Worm (Caenorhabditis elegans) whole organism, late embryonic: ENCODE measurements around the gene lgx-1.

Experiments
- C08G9.2 ChIP-seq: sonication (generic microtip); optimal IDR thresholded peaks from 2 replicates; lab custom pipeline; 2016; ENCODE audit warnings: mild to moderate bottlenecking, missing genetic modification characterization, moderate library complexity, missing compliant biosample characterization
- K09A11.1 ChIP-seq: sonication (generic microtip); optimal IDR thresholded peaks from 2 replicates; lab custom pipeline; 2017; ENCODE audit warnings: antibody characterized with exemption, mild to moderate bottlenecking, missing genetic modification characterization, missing compliant biosample characterization; ENCODE audit not compliant: insufficient read depth
- T23F11.4 ChIP-seq: fragments of 200-800 bp; sonication (Bioruptor generic); optimal IDR thresholded peaks from 2 replicates; lab custom pipeline; 2018; ENCODE audit warnings: mild to moderate bottlenecking, missing genetic modification characterization, missing compliant biosample characterization
- Y22D7AL.16 ChIP-seq: sonication (generic microtip); optimal IDR thresholded peaks from 2 replicates; lab custom pipeline; 2016; ENCODE audit warnings: missing genetic modification characterization, missing compliant biosample characterization
- ahr-1 ChIP-seq: sonication (generic microtip); optimal IDR thresholded peaks from 2 replicates; lab custom pipeline; 2016; ENCODE audit warnings: missing genetic modification characterization, missing compliant biosample characterization
- ceh-14 ChIP-seq: sonication (generic microtip); optimal IDR thresholded peaks from 2 replicates; lab custom pipeline; 2016; ENCODE audit warnings: missing genotype, missing genetic modification characterization, missing compliant biosample characterization
- ceh-18 ChIP-seq: sonication (generic microtip); optimal IDR thresholded peaks from 2 replicates; lab custom pipeline; 2016; ENCODE audit warnings: missing genetic modification characterization, missing compliant biosample characterization
- ceh-19 ChIP-seq: fragments of 200-800 bp; sonication (Bioruptor generic); optimal IDR thresholded peaks from 2 replicates; lab custom pipeline; 2018; ENCODE audit warnings: mild to moderate bottlenecking, missing genetic modification characterization, missing compliant biosample characterization
- ceh-24 ChIP-seq: sonication (generic microtip); optimal IDR thresholded peaks from 2 replicates; lab custom pipeline; 2016; ENCODE audit warnings: mild to moderate bottlenecking, missing genetic modification characterization, missing compliant biosample characterization
- ceh-30 ChIP-seq: fragments of 150-350 bp; optimal IDR thresholded peaks from 2 replicates; lab custom pipeline; 2014; ENCODE audit warnings: missing biosample characterization, missing genetic modification characterization
- ceh-34 ChIP-seq: sonication (generic microtip); optimal IDR thresholded peaks from 2 replicates; lab custom pipeline; 2016; ENCODE audit warnings: mild to moderate bottlenecking, missing genetic modification characterization, missing compliant biosample characterization
- ceh-9 ChIP-seq: sonication (generic microtip); optimal IDR thresholded peaks from 2 replicates; lab custom pipeline; 2016; ENCODE audit warnings: mild to moderate bottlenecking, missing genetic modification characterization, inconsistent platforms, missing compliant biosample characterization
- che-1 ChIP-seq: sonication (generic microtip); optimal IDR thresholded peaks from 2 replicates; lab custom pipeline; 2016; ENCODE audit warnings: mild to moderate bottlenecking, missing genetic modification characterization, missing compliant biosample characterization
- dmd-4 ChIP-seq: sonication (generic microtip); optimal IDR thresholded peaks from 2 replicates; lab custom pipeline; 2016; ENCODE audit warnings: borderline replicate concordance, missing genetic modification characterization, missing compliant biosample characterization
- dve-1 ChIP-seq: sonication (generic microtip); optimal IDR thresholded peaks from 2 replicates; lab custom pipeline; 2017; ENCODE audit warnings: antibody characterized with exemption, mild to moderate bottlenecking, missing genetic modification characterization, missing compliant biosample characterization
- ets-4 ChIP-seq: sonication (generic microtip); optimal IDR thresholded peaks from 2 replicates; lab custom pipeline; 2016; ENCODE audit warnings: missing genetic modification characterization, missing compliant biosample characterization
- fkh-10 ChIP-seq: fragments of 150-350 bp; optimal IDR thresholded peaks from 2 replicates; lab custom pipeline; 2014; ENCODE audit warnings: missing biosample characterization, missing genetic modification reagents, missing genetic modification characterization
- fkh-6 ChIP-seq: sonication (generic microtip); optimal IDR thresholded peaks from 2 replicates; lab custom pipeline; 2016; ENCODE audit warnings: missing genetic modification characterization, missing compliant biosample characterization
- gmeb-2 ChIP-seq: sonication (generic microtip); optimal IDR thresholded peaks from 2 replicates; lab custom pipeline; 2016; ENCODE audit warnings: missing genetic modification characterization, inconsistent platforms, missing compliant biosample characterization
- hlh-13 ChIP-seq: fragments of 200-800 bp; sonication (Bioruptor generic); optimal IDR thresholded peaks from 2 replicates; lab custom pipeline; 2018; ENCODE audit warnings: mild to moderate bottlenecking, missing genetic modification characterization, missing compliant biosample characterization
- hlh-30 ChIP-seq: sonication (generic microtip); optimal IDR thresholded peaks from 2 replicates; lab custom pipeline; 2017; ENCODE audit warnings: antibody characterized with exemption, missing genetic modification characterization, missing compliant biosample characterization; ENCODE audit not compliant: insufficient read depth
- hlh-6 ChIP-seq: sonication (generic microtip); optimal IDR thresholded peaks from 2 replicates; lab custom pipeline; 2016; ENCODE audit warnings: missing genotype, missing genetic modification characterization, missing compliant biosample characterization
- hlh-8 ChIP-seq: sonication (generic microtip); optimal IDR thresholded peaks from 2 replicates; lab custom pipeline; 2016; ENCODE audit warnings: missing genotype, missing genetic modification characterization, missing compliant biosample characterization
- madf-2 ChIP-seq: sonication (generic microtip); optimal IDR thresholded peaks from 2 replicates; lab custom pipeline; 2017; ENCODE audit warnings: missing genetic modification characterization, missing compliant biosample characterization
- mec-3 ChIP-seq: sonication (generic microtip); optimal IDR thresholded peaks from 2 replicates; lab custom pipeline; 2016; ENCODE audit warnings: borderline replicate concordance, missing genetic modification characterization, missing compliant biosample characterization
- nfya-1 ChIP-seq: sonication (generic microtip); optimal IDR thresholded peaks from 2 replicates; lab custom pipeline; 2017; ENCODE audit warnings: missing genetic modification characterization, mild to moderate bottlenecking, missing compliant biosample characterization, antibody characterized with exemption, moderate library complexity
- pag-3 ChIP-seq: sonication (generic microtip); optimal IDR thresholded peaks from 2 replicates; lab custom pipeline; 2016; ENCODE audit warnings: missing compliant biosample characterization, missing genetic modification characterization, borderline replicate concordance
- pax-1 ChIP-seq: fragments of 150-350 bp; optimal IDR thresholded peaks from 2 replicates; lab custom pipeline; 2014; ENCODE audit warnings: missing biosample characterization, missing genetic modification characterization
- pha-4 ChIP-seq: fragments of 150-350 bp; optimal IDR thresholded peaks from 2 replicates; lab custom pipeline; 2018; ENCODE audit warnings: missing biosample characterization, missing genetic modification reagents, missing genetic modification characterization
- rnt-1 ChIP-seq: sonication (generic microtip); optimal IDR thresholded peaks from 2 replicates; lab custom pipeline; 2016; ENCODE audit warnings: missing genetic modification characterization, missing compliant biosample characterization
- sdc-2 ChIP-seq: sonication (generic microtip); optimal IDR thresholded peaks from 2 replicates; lab custom pipeline; 2016; ENCODE audit warnings: missing genotype, missing genetic modification characterization, missing compliant biosample characterization
- syd-9 ChIP-seq: sonication (generic microtip); optimal IDR thresholded peaks from 2 replicates; lab custom pipeline; 2016; ENCODE audit warnings: mild to moderate bottlenecking, missing genetic modification characterization, moderate library complexity, missing compliant biosample characterization
- unc-42 ChIP-seq: sonication (generic microtip); optimal IDR thresholded peaks from 2 replicates; lab custom pipeline; 2016; ENCODE audit warnings: missing genotype, missing genetic modification characterization, missing compliant biosample characterization
- unc-55 ChIP-seq: sonication (generic microtip); optimal IDR thresholded peaks from 2 replicates; lab custom pipeline; 2017; ENCODE audit warnings: missing biosample characterization, missing genetic modification reagents, missing genetic modification characterization
- unc-86 ChIP-seq: sonication (generic microtip); optimal IDR thresholded peaks from 2 replicates; lab custom pipeline; 2016; ENCODE audit warnings: missing genetic modification characterization, missing compliant biosample characterization
- ztf-16 ChIP-seq: sonication (generic microtip); optimal IDR thresholded peaks from 2 replicates; lab custom pipeline; 2017; ENCODE audit warnings: missing genetic modification characterization, missing compliant biosample characterization

Gene lgx-1

DNA sequence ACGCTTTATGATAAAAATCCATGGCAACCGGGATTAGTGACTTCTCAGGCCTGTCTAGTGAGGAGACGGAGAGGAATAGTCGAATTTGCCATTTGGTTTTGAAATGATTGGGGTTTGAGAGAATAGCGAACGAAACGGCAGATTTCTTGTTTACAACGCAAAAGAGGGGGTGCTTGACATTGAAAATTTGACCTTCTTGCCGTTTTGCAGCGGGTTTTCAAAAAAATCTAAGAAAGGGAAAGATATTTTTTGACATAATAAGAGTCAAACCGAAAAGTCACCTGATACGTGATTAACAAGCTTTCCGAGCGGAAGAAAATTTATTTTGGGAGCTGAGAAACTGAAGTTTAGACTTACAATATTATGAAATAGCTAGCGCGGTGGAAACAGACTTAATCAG is 20.5 kb downstream of the lgx-1 start:
- TF ChIP-seq ceh-18 (tag; lab: Kevin White, UChicago) (no peak), unc-86 (no peak), hlh-30 (tag; lab: Kevin White, UChicago) (no peak), ceh-30 (no peak), T23F11.4 (GFP tag; lab: Kevin White, UChicago) (no peak)

DNA sequence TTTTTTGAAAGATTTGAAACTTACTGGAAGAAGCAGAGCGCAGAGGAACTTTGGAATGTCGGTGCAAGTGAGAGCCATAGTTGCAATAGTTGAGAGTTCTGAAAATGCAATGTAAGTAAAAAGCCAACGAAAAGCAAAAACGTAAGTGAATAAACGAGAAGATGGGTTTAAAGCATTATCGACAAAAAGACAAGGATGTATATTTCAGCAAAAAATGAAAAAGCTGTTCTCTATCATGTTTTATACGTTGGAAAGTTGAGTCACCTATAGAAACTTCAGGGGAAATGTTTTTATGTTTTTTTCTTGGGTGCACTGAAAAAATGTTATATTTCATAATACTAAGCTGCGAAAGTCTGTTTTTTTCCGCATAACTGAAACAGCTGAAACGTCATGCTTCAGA is 21.3 kb downstream of the lgx-1 start, which contains the start of gene T23F2.5:
T23F2.5 (minus strand) TSS at position 101 of the 400 bp plus-strand sequence.
- TF ChIP-seq mec-3 (tag; lab: Kevin White, UChicago) (no peak), dmd-4 (no peak), pha-4 (tag; lab: Kevin White, UChicago) (no peak), ceh-19 (GFP tag; lab: Kevin White, UChicago) (no peak), hlh-6 (tag; lab: Kevin White, UChicago) (no peak), sdc-2 (tag; lab: Kevin White, UChicago) (no peak), pag-3 (no peak), syd-9 (tag; lab: Kevin White, UChicago) (no peak), hlh-8 (tag; lab: Kevin White, UChicago) (no peak), gmeb-2 (tag; lab: Kevin White, UChicago) (no peak), fkh-10 (GFP tag; lab: Kevin White, UChicago) (no peak), unc-55 (no peak), Y22D7AL.16 (tag; lab: Kevin White, UChicago) (no peak), ceh-18 (tag; lab: Kevin White, UChicago) (no peak), ets-4 (tag; lab: Kevin White, UChicago) (no peak), nfya-1 (tag; lab: Kevin White, UChicago) (no peak)

- TF ChIP-seq ztf-16 (no peak), ceh-18 (tag; lab: Kevin White, UChicago) (no peak), ceh-30 (no peak), rnt-1 (tag; lab: Kevin White, UChicago) (no peak), fkh-6 (no peak), dve-1 (tag; lab: Kevin White, UChicago) (no peak), ceh-14 (tag; lab: Kevin White, UChicago) (no peak), mec-3 (tag; lab: Kevin White, UChicago) (no peak), K09A11.1 (tag; lab: Kevin White, UChicago) (no peak), C08G9.2 (tag; lab: Kevin White, UChicago) (no peak)
These were observed 22.0 kb downstream of the lgx-1 start for ce11 chrX:5516365-5516764.

DNA sequence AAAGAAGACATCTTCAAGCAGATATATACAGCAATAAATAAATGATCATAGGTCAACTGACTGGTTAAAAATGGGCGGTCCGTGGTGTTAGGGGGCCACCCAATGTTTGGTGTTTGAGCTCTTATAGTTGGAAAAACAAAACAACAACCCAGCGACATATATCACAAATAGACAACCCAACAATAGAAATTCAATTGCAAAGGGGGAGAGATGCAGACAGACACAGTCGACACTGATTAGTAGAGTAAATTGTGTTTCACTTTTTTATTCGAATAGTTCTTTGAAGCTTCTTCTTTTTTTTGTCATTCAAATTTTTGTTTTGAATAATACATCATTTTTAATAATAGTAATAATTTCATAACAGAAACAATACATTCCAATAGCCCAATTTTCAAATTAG is 22.9 kb downstream of the lgx-1 start:
- TF ChIP-seq unc-42 (tag; lab: Kevin White, UChicago) (peak; percentile 88), hlh-13 (no peak)
- TF ChIP-seq, all 69 proteins: peak for 1

DNA sequence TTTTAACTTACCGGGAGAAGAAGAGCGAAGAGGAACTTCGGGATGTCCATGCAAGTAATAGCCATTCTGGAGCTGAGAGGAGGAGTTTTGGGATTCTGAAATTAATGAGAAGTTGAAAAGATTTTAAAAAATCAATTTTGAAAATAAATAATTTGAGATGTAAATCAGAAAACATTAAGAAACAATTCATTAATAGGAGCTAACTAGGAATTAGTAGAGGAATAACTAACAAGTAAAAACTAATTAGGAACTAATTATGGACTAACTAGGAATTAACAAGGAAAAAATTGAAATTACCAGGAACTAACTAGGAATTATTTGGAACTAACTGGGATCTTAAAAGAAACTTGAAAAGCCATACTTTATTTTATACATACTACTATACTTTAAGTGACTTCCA is 23.3 kb downstream of the lgx-1 start, which contains the start of gene T23F2.4:
T23F2.4 (minus strand) TSS at position 101 of the 400 bp plus-strand sequence.
- TF ChIP-seq unc-86 (no peak), C08G9.2 (tag; lab: Kevin White, UChicago) (no peak), hlh-30 (tag; lab: Kevin White, UChicago) (no peak), nfya-1 (tag; lab: Kevin White, UChicago) (no peak), unc-55 (no peak), ceh-9 (tag; lab: Kevin White, UChicago) (no peak), pax-1 (tag; lab: Kevin White, UChicago) (no peak), che-1 (tag; lab: Kevin White, UChicago) (no peak), syd-9 (tag; lab: Kevin White, UChicago) (no peak), fkh-6 (no peak), ceh-24 (tag; lab: Kevin White, UChicago) (no peak), mec-3 (tag; lab: Kevin White, UChicago) (no peak), ceh-34 (tag; lab: Kevin White, UChicago) (no peak), ceh-19 (GFP tag; lab: Kevin White, UChicago) (no peak), madf-2 (tag; lab: Kevin White, UChicago) (no peak), hlh-6 (tag; lab: Kevin White, UChicago) (no peak), dmd-4 (no peak), hlh-8 (tag; lab: Kevin White, UChicago) (no peak), ahr-1 (tag; lab: Kevin White, UChicago) (no peak), ceh-18 (tag; lab: Kevin White, UChicago) (no peak)
